Fruit fly (Drosophila melanogaster) whole organism, embryonic: ENCODE results near the gene MtnF.
A peak's percentile ranks its signal among the peaks of the same experiment; 100 is the strongest.

Experiments
- Adf1 ChIP-seq: fragments of 200-800 bp; sonication (Bioruptor generic); IDR thresholded peaks from 2 replicates; pipeline ENCODE4 v1.3.6; 2022; ENCODE audit warnings: missing biosample characterization, missing genetic modification characterization
- Aef1 ChIP-seq: fragments of 200-800 bp; sonication (Bioruptor generic); IDR thresholded peaks from 3 replicates; pipeline ENCODE4 v1.3.6; 2022; ENCODE audit warnings: missing biosample characterization, missing genetic modification characterization
- B-H2 ChIP-seq: fragments of 200-800 bp; sonication (Bioruptor generic); optimal IDR thresholded peaks from 2 replicates; lab custom pipeline; 2018; ENCODE audit warnings: missing biosample characterization, mild to moderate bottlenecking, missing genetic modification characterization
- CG10543 ChIP-seq: fragments of 200-800 bp; sonication (Bioruptor generic); optimal IDR thresholded peaks from 3 replicates; lab custom pipeline; 2017; ENCODE audit warnings: missing biosample characterization, mild to moderate bottlenecking, missing genetic modification characterization, moderate library complexity
- CG12391 ChIP-seq: fragments of 200-800 bp; sonication (Bioruptor generic); optimal IDR thresholded peaks from 3 replicates; lab custom pipeline; 2018; ENCODE audit warnings: missing biosample characterization, mild to moderate bottlenecking, missing genetic modification characterization, moderate library complexity
- CG12769 ChIP-seq: fragments of 200-800 bp; sonication (Bioruptor generic); optimal IDR thresholded peaks from 2 replicates; lab custom pipeline; 2019; ENCODE audit warnings: missing biosample characterization, mild to moderate bottlenecking, missing genetic modification characterization, moderate library complexity
- CG15601 ChIP-seq: fragments of 200-800 bp; sonication (Bioruptor generic); optimal IDR thresholded peaks from 3 replicates; lab custom pipeline; 2019; ENCODE audit warnings: missing biosample characterization, mild to moderate bottlenecking, missing genetic modification characterization, moderate library complexity
- CG15696 ChIP-seq: fragments of 200-800 bp; sonication (Bioruptor generic); optimal IDR thresholded peaks from 2 replicates; lab custom pipeline; 2019; ENCODE audit warnings: missing biosample characterization, mild to moderate bottlenecking, missing genetic modification characterization, moderate library complexity
- CG1603 ChIP-seq: fragments of 200-800 bp; sonication (Bioruptor generic); optimal IDR thresholded peaks from 2 replicates; lab custom pipeline; 2019; ENCODE audit warnings: missing biosample characterization, mild to moderate bottlenecking, missing genetic modification characterization, moderate library complexity
- CG1647 ChIP-seq: fragments of 200-800 bp; sonication (Bioruptor generic); optimal IDR thresholded peaks from 3 replicates; lab custom pipeline; 2016; ENCODE audit warnings: missing biosample characterization, missing genetic modification characterization
- CG17186 ChIP-seq: fragments of 200-800 bp; sonication (Bioruptor generic); optimal IDR thresholded peaks from 3 replicates; lab custom pipeline; 2017; ENCODE audit warnings: missing biosample characterization, missing genetic modification reagents, missing genetic modification characterization
- CG2116 ChIP-seq: fragments of 200-800 bp; sonication (Bioruptor generic); optimal IDR thresholded peaks from 3 replicates; lab custom pipeline; 2018; ENCODE audit warnings: missing biosample characterization, mild to moderate bottlenecking, missing genetic modification characterization
- CG2875 ChIP-seq: fragments of 200-800 bp; sonication (Bioruptor generic); optimal IDR thresholded peaks from 2 replicates; lab custom pipeline; 2017; ENCODE audit warnings: missing biosample characterization, mild to moderate bottlenecking, missing genetic modification characterization, missing genetic modification reagents
- CG2889 ChIP-seq: fragments of 200-800 bp; sonication (Bioruptor generic); IDR thresholded peaks from 3 replicates; pipeline ENCODE4 v1.3.6; 2022; ENCODE audit warnings: missing biosample characterization, missing genetic modification characterization
- CG3847 ChIP-seq: fragments of 200-800 bp; sonication (Bioruptor generic); IDR thresholded peaks from 2 replicates; pipeline ENCODE4 v1.3.6; 2022; ENCODE audit warnings: missing biosample characterization, missing genetic modification characterization
- CG7357 ChIP-seq: fragments of 200-800 bp; sonication (Bioruptor generic); IDR thresholded peaks from 3 replicates; pipeline ENCODE4 v1.3.6; 2022; ENCODE audit warnings: missing biosample characterization, missing genetic modification characterization
- CG9609 ChIP-seq: fragments of 200-800 bp; sonication (Bioruptor generic); optimal IDR thresholded peaks from 3 replicates; lab custom pipeline; 2016; ENCODE audit warnings: missing biosample characterization, missing genetic modification characterization
- CHES-1-like ChIP-seq: fragments of 200-800 bp; sonication (Bioruptor generic); optimal IDR thresholded peaks from 2 replicates; lab custom pipeline; 2016; ENCODE audit warnings: missing biosample characterization, missing genetic modification characterization
- Camta ChIP-seq: fragments of 200-800 bp; sonication (Bioruptor generic); optimal IDR thresholded peaks from 2 replicates; lab custom pipeline; 2016; ENCODE audit warnings: missing biosample characterization, missing genetic modification characterization
- Chrac-16 ChIP-seq: fragments of 200-800 bp; sonication (Bioruptor generic); optimal IDR thresholded peaks from 3 replicates; lab custom pipeline; 2016; ENCODE audit warnings: missing biosample characterization, missing genetic modification characterization
- CrebB ChIP-seq: fragments of 200-800 bp; sonication (Bioruptor generic); optimal IDR thresholded peaks from 3 replicates; lab custom pipeline; 2018; ENCODE audit warnings: missing biosample characterization, mild to moderate bottlenecking, missing genetic modification characterization
- Dek ChIP-seq: fragments of 200-800 bp; sonication (Bioruptor generic); optimal IDR thresholded peaks from 3 replicates; lab custom pipeline; 2019; ENCODE audit warnings: missing biosample characterization, mild to moderate bottlenecking, missing genetic modification characterization, moderate library complexity
- Dp ChIP-seq: fragments of 200-800 bp; sonication (Bioruptor generic); optimal IDR thresholded peaks from 2 replicates; lab custom pipeline; 2018; ENCODE audit warnings: missing biosample characterization, mild to moderate bottlenecking, missing genetic modification characterization, moderate library complexity
- Jarid2 ChIP-seq: fragments of 200-800 bp; sonication (Bioruptor generic); optimal IDR thresholded peaks from 3 replicates; lab custom pipeline; 2017; ENCODE audit warnings: mild to moderate bottlenecking, missing biosample characterization, missing genetic modification reagents, missing genetic modification characterization
- Lhr ChIP-seq: fragments of 200-800 bp; sonication (Bioruptor generic); optimal IDR thresholded peaks from 3 replicates; lab custom pipeline; 2017; ENCODE audit warnings: mild to moderate bottlenecking, missing biosample characterization, missing genetic modification reagents, missing genetic modification characterization
- MBD-R2 ChIP-seq: fragments of 200-800 bp; sonication (Bioruptor generic); IDR thresholded peaks from 2 replicates; pipeline ENCODE4 v1.3.6; 2022; ENCODE audit warnings: missing biosample characterization, missing genetic modification characterization
- MESR4 ChIP-seq: fragments of 200-800 bp; sonication (Bioruptor generic); optimal IDR thresholded peaks from 2 replicates; lab custom pipeline; 2018; ENCODE audit warnings: missing biosample characterization, mild to moderate bottlenecking, missing genetic modification characterization, moderate library complexity
- Med ChIP-seq: fragments of 200-800 bp; sonication (Bioruptor generic); peaks from one replicate; lab custom pipeline; 2016; ENCODE audit warnings: missing biosample characterization, missing genetic modification characterization, mild to moderate bottlenecking, inconsistent platforms, moderate library complexity
- Pdp1 ChIP-seq, 2 experiments: fragments of 200-800 bp; sonication (Bioruptor generic); optimal IDR thresholded peaks; 3 replicates each; lab custom pipeline; 2016; ENCODE audit warnings: missing biosample characterization in 2 of 2, missing genetic modification characterization in 2 of 2, mild to moderate bottlenecking in 1 of 2, moderate library complexity in 1 of 2
- Scr ChIP-seq: fragments of 200-800 bp; sonication (Bioruptor generic); IDR thresholded peaks from 2 replicates; pipeline ENCODE4 v1.3.6; 2022; ENCODE audit warnings: missing biosample characterization, missing genetic modification characterization; ENCODE audit not compliant: partially characterized antibody
- Side ChIP-seq: fragments of 200-800 bp; sonication (Bioruptor generic); optimal IDR thresholded peaks from 2 replicates; lab custom pipeline; 2016; ENCODE audit warnings: missing biosample characterization, missing genetic modification characterization
- YL-1 ChIP-seq: fragments of 200-800 bp; sonication (Bioruptor generic); optimal IDR thresholded peaks from 3 replicates; lab custom pipeline; 2017; ENCODE audit warnings: missing biosample characterization, mild to moderate bottlenecking, missing genetic modification characterization
- amos ChIP-seq: fragments of 200-800 bp; sonication (Bioruptor generic); IDR thresholded peaks from 2 replicates; pipeline ENCODE4 v1.3.6; 2022; ENCODE audit warnings: missing biosample characterization, missing genetic modification characterization; ENCODE audit not compliant: partially characterized antibody
- bcd ChIP-seq: fragments of 200-800 bp; sonication (Bioruptor generic); optimal IDR thresholded peaks from 2 replicates; lab custom pipeline; 2017; ENCODE audit warnings: missing biosample characterization, mild to moderate bottlenecking, missing genetic modification characterization
- bsh ChIP-seq, 2 experiments: fragments of 200-800 bp; sonication (Bioruptor generic); optimal IDR thresholded peaks; 2 replicates each; lab custom pipeline; 2017 to 2018; ENCODE audit warnings: mild to moderate bottlenecking in 2 of 2, missing biosample characterization in 2 of 2, missing genetic modification characterization in 2 of 2, moderate library complexity in 1 of 2
- caup ChIP-seq: fragments of 200-800 bp; sonication (Bioruptor generic); optimal IDR thresholded peaks from 3 replicates; lab custom pipeline; 2017; ENCODE audit warnings: missing biosample characterization, mild to moderate bottlenecking, missing genetic modification characterization, moderate library complexity; ENCODE audit not compliant: severe bottlenecking
- chinmo ChIP-seq: fragments of 200-800 bp; sonication (Bioruptor generic); IDR thresholded peaks from 4 replicates; pipeline ENCODE4 v1.3.6; 2022; ENCODE audit warnings: missing biosample characterization, missing genetic modification characterization; ENCODE audit not compliant: partially characterized antibody
- ftz-f1 ChIP-seq: fragments of 200-800 bp; sonication (Bioruptor generic); optimal IDR thresholded peaks from 2 replicates; lab custom pipeline; 2016; ENCODE audit warnings: missing biosample characterization, missing genetic modification characterization
- gcm2 ChIP-seq: fragments of 200-800 bp; sonication (Bioruptor generic); optimal IDR thresholded peaks from 2 replicates; lab custom pipeline; 2016; ENCODE audit warnings: missing biosample characterization, missing genetic modification characterization
- grn ChIP-seq: fragments of 200-800 bp; sonication (Bioruptor generic); optimal IDR thresholded peaks from 3 replicates; lab custom pipeline; 2017; ENCODE audit warnings: missing biosample characterization, missing genetic modification characterization
- gt ChIP-seq: fragments of 200-800 bp; sonication (Bioruptor generic); IDR thresholded peaks from 2 replicates; pipeline ENCODE4 v1.3.6; 2022; ENCODE audit warnings: missing biosample characterization, missing genetic modification characterization
- lab ChIP-seq: fragments of 200-800 bp; sonication (Bioruptor generic); optimal IDR thresholded peaks from 3 replicates; lab custom pipeline; 2017; ENCODE audit warnings: missing biosample characterization, missing genetic modification characterization, mild to moderate bottlenecking, moderate library complexity, missing genetic modification reagents
- lbe ChIP-seq: fragments of 200-800 bp; sonication (Bioruptor generic); optimal IDR thresholded peaks from 2 replicates; lab custom pipeline; 2016; ENCODE audit warnings: missing biosample characterization, mild to moderate bottlenecking, missing genetic modification characterization
- odd ChIP-seq: fragments of 200-800 bp; sonication (Bioruptor generic); optimal IDR thresholded peaks from 2 replicates; lab custom pipeline; 2017; ENCODE audit warnings: missing biosample characterization, mild to moderate bottlenecking, missing genetic modification characterization
- seq ChIP-seq: fragments of 200-800 bp; sonication (Bioruptor generic); IDR thresholded peaks from 2 replicates; pipeline ENCODE4 v1.3.6; 2022; ENCODE audit warnings: missing biosample characterization, missing genetic modification characterization
- stwl ChIP-seq: fragments of 200-800 bp; sonication (Bioruptor generic); optimal IDR thresholded peaks from 3 replicates; lab custom pipeline; 2018; ENCODE audit warnings: missing biosample characterization, mild to moderate bottlenecking, missing genetic modification characterization, moderate library complexity
- trem ChIP-seq: fragments of 200-800 bp; optimal IDR thresholded peaks from 3 replicates; lab custom pipeline; 2019; ENCODE audit warnings: missing biosample characterization, mild to moderate bottlenecking, missing genetic modification characterization, moderate library complexity
- unc-4 ChIP-seq: fragments of 200-800 bp; sonication (Bioruptor generic); IDR thresholded peaks from 2 replicates; pipeline ENCODE4 v1.3.6; 2022; ENCODE audit warnings: missing biosample characterization, missing genetic modification characterization; ENCODE audit not compliant: partially characterized antibody
- vfl ChIP-seq: fragments of 200-800 bp; sonication (Bioruptor generic); optimal IDR thresholded peaks from 2 replicates; lab custom pipeline; 2016; ENCODE audit warnings: missing biosample characterization, missing genetic modification characterization

Gene MtnF

dm6 chr3R:24625517-24625925 lies 9.4 kb downstream of the MtnF start, which contains the start of the genes Syx18 and atl (continued):
- peak; percentile 8 for TF ChIP-seq CHES-1-like
- peak; percentile 3 for TF ChIP-seq CG9609 (GFP tag; lab: Kevin White, UChicago)
- peak; percentile 46 for TF ChIP-seq Side
- TF ChIP-seq chinmo: no peak
- peak; percentile 43 for TF ChIP-seq CrebB
- TF ChIP-seq Dek (tag; lab: Kevin White, UChicago): peak; percentile 4
- TF ChIP-seq grn (GFP tag; lab: Kevin White, UChicago): no peak
- TF ChIP-seq Dp: peak; percentile 71
- peak; percentile 90 for TF ChIP-seq Med (GFP tag; lab: Kevin White, UChicago)
- peak; percentile 10 to 38 for TF ChIP-seq Pdp1 (GFP tag; optimal IDR thresholded peaks at IDR 0.05; lab: Kevin White, UChicago)
- peak; percentile 90 for TF ChIP-seq CG1603 (tag; lab: Kevin White, UChicago)
- 0 out of 2 replicates have a peak, but pooled peaks have one; percentile 46 for TF ChIP-seq unc-4 (GFP tag; lab: Robert Waterston, UW)
- peak; percentile 9 for TF ChIP-seq ftz-f1
- peak; percentile 18 for TF ChIP-seq CG15601 (tag; lab: Kevin White, UChicago)
- no peak for TF ChIP-seq CG12769
- peak; percentile 23 for TF ChIP-seq caup (GFP tag; lab: Kevin White, UChicago)
- no peak for TF ChIP-seq odd (GFP tag; lab: Kevin White, UChicago)
- TF ChIP-seq CG2116 (GFP tag; lab: Kevin White, UChicago): peak; percentile 35
- TF ChIP-seq gt (GFP tag; lab: Robert Waterston, UW): no peak
- peak; percentile 92; the same call in 1 of the 2 replicates for TF ChIP-seq MBD-R2
- TF ChIP-seq CG2889 (GFP tag; lab: Robert Waterston, UW): no peak
- 0 out of 3 replicates have a peak, but pooled peaks have one; percentile 14 for TF ChIP-seq Aef1 (GFP tag; lab: Robert Waterston, UW)
- TF ChIP-seq Scr: peak; percentile 31; the same call in 1 of the 2 replicates
- peak; percentile 85 for TF ChIP-seq stwl (tag; lab: Kevin White, UChicago)
- peak; percentile 48 for TF ChIP-seq CG17186 (GFP tag; lab: Kevin White, UChicago)
- TF ChIP-seq B-H2 (GFP tag; lab: Kevin White, UChicago): peak; percentile 30
- peak; percentile 80 for TF ChIP-seq trem (tag; lab: Kevin White, UChicago)
- no peak for TF ChIP-seq CG7357 (GFP tag; lab: Robert Waterston, UW)
- peak; percentile 73; the same call in 1 of the 2 replicates for TF ChIP-seq CG3847
- peak; percentile 72 for TF ChIP-seq Lhr (GFP tag; lab: Kevin White, UChicago)
- TF ChIP-seq bcd (GFP tag; lab: Kevin White, UChicago): peak; percentile 15
- TF ChIP-seq CG15696: no peak
- peak in 1 of 2 experiments; percentile 10 for TF ChIP-seq bsh (GFP tag; optimal IDR thresholded peaks at IDR 0.05; lab: Kevin White, UChicago)
- peak; percentile 38 for TF ChIP-seq CG12391 (tag; lab: Kevin White, UChicago)
- TF ChIP-seq vfl (GFP tag; lab: Kevin White, UChicago): peak; percentile 27
- TF ChIP-seq CG1647: peak; percentile 12
- TF ChIP-seq seq (GFP tag; lab: Robert Waterston, UW): no peak
- peak; percentile 51; the same call in 1 of the 2 replicates for TF ChIP-seq Adf1 (GFP tag; lab: Robert Waterston, UW)
- peak; percentile 28 for TF ChIP-seq lbe (GFP tag; lab: Kevin White, UChicago)
- peak; percentile 37; the same call in 1 of the 2 replicates for TF ChIP-seq amos (GFP tag; lab: Robert Waterston, UW)
- peak; percentile 23 for TF ChIP-seq CG2875 (GFP tag; lab: Kevin White, UChicago)
- TF ChIP-seq MESR4 (GFP tag; lab: Kevin White, UChicago): peak; percentile 96
- TF ChIP-seq Chrac-16 (GFP tag; lab: Kevin White, UChicago): no peak
- TF ChIP-seq CG10543 (GFP tag; lab: Kevin White, UChicago): peak; percentile 24
- peak; percentile 31 for TF ChIP-seq lab (GFP tag; lab: Kevin White, UChicago)
- TF ChIP-seq YL-1 (GFP tag; lab: Kevin White, UChicago): peak; percentile 94
- no peak for TF ChIP-seq gcm2
- TF ChIP-seq Jarid2 (GFP tag; lab: Kevin White, UChicago): peak; percentile 61
- peak; percentile 21 for TF ChIP-seq Camta
